Fruit fly (Drosophila melanogaster): ENCODE data around the gene CG13907.

The CG13907 gene

DNA sequence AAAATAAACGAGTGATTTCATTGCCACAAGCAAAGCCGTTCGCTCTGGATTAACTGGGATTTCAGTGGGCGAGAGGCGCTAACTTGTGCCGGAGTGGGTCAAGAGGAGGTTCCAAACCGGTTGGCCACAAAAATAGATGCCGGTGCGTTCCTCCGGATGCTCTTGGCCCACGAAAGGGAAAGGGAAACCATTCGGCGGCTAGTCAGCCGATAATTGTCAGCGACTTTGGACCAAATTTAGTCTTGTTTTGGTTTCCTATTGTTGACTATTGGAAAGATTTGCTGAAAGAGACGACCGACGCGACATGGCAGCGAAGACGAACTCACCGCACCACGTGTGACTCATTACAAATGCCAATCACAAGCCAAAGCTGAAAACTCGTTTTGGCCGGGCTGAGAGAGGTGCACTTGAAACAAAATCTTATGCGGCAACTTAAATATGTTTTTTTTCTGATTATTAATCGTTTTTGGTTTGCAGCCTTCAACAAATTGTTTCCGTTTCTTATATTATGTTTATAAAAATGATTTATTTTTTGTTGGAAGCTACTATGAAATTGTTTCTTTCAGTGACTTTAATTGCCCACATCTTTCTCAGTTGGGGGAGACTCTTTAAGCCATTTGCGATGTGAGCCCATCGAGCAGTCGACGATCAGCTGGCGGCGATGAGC, 13.6 kb upstream of the CG13907 start, which contains the start of gene CG34056 (continued):
- peak; percentile 89 for TF ChIP-seq pum (GFP tag; optimal IDR thresholded peaks at IDR 0.05)
- peak; percentile 20 for TF ChIP-seq CG10543 (GFP tag; optimal IDR thresholded peaks at IDR 0.05)
- no peak for TF ChIP-seq hbn (GFP tag; IDR thresholded peaks at IDR 0.05; ENCODE audit: partially characterized antibody)
- peak; percentile 47 for TF ChIP-seq wek (GFP tag; optimal IDR thresholded peaks at IDR 0.05)
- peak; percentile 39 for TF ChIP-seq CG7786 (GFP tag; optimal IDR thresholded peaks at IDR 0.05)
- peak; percentile 93 for TF ChIP-seq Mrtf (GFP tag; IDR thresholded peaks at IDR 0.05)
- TF ChIP-seq CG7987 (GFP tag; optimal IDR thresholded peaks at IDR 0.05): peak; percentile 58
- peak; percentile 95 for TF ChIP-seq H15 (GFP tag; IDR thresholded peaks at IDR 0.05)
- TF ChIP-seq Bdp1 (GFP tag; optimal IDR thresholded peaks at IDR 0.05): peak; percentile 55
- no peak for TF ChIP-seq mld (GFP tag; IDR thresholded peaks at IDR 0.05; ENCODE audit: partially characterized antibody)
- TF ChIP-seq CG17612 (GFP tag; IDR thresholded peaks at IDR 0.05): peak; percentile 86
- TF ChIP-seq CG11696 (GFP tag; IDR thresholded peaks at IDR 0.05): peak; percentile 85
- TF ChIP-seq GATAe (GFP tag; conservative IDR thresholded peaks at IDR 0.05): peak; percentile 83
- no peak for TF ChIP-seq eve (GFP tag; optimal IDR thresholded peaks at IDR 0.05)
- peak; percentile 89 for TF ChIP-seq CG12299 (tag; optimal IDR thresholded peaks at IDR 0.05)
- TF ChIP-seq CG6791 (GFP tag; IDR thresholded peaks at IDR 0.05; ENCODE audit: partially characterized antibody): no peak
- peak; percentile 80 for TF ChIP-seq fd64A (GFP tag; optimal IDR thresholded peaks at IDR 0.05)
- peak; percentile 53 for TF ChIP-seq jing (GFP tag; optimal IDR thresholded peaks at IDR 0.05)
- TF ChIP-seq dati (GFP tag; IDR thresholded peaks at IDR 0.05): peak; percentile 86
- TF ChIP-seq CG10565 (GFP tag; optimal IDR thresholded peaks at IDR 0.05): peak; percentile 58
- peak; percentile 94 for TF ChIP-seq CG7839 (tag; optimal IDR thresholded peaks at IDR 0.05)
- TF ChIP-seq CG34422 (GFP tag; IDR thresholded peaks at IDR 0.05): peak; percentile 94
- no peak for TF ChIP-seq Tbp (GFP tag; optimal IDR thresholded peaks at IDR 0.05)
- peak; percentile 76 for TF ChIP-seq odd (GFP tag; optimal IDR thresholded peaks at IDR 0.05)
- TF ChIP-seq pho (GFP tag; optimal IDR thresholded peaks at IDR 0.05): peak; percentile 58
- TF ChIP-seq CG15601 (tag; optimal IDR thresholded peaks at IDR 0.05): peak; percentile 75
- peak; percentile 74 for TF ChIP-seq Bteb2 (GFP tag; optimal IDR thresholded peaks at IDR 0.05)
- peak; percentile 35 for TF ChIP-seq CG8089 (GFP tag; optimal IDR thresholded peaks at IDR 0.05)
- TF ChIP-seq CG2889 (GFP tag; IDR thresholded peaks at IDR 0.05): peak; percentile 82; the same call in 2 of the 3 replicates
- TF ChIP-seq Blimp-1 (GFP tag; optimal IDR thresholded peaks at IDR 0.05): peak; percentile 91
- TF ChIP-seq otp (GFP tag; IDR thresholded peaks at IDR 0.05): peak; percentile 90
- TF ChIP-seq fu2 (GFP tag; optimal IDR thresholded peaks at IDR 0.05): peak; percentile 10
- peak; percentile 76 for TF ChIP-seq bab2 (GFP tag; optimal IDR thresholded peaks at IDR 0.05)
- peak; percentile 83 for TF ChIP-seq Ssrp (tag; optimal IDR thresholded peaks at IDR 0.05)
- peak; percentile 88 for TF ChIP-seq zen (tag; optimal IDR thresholded peaks at IDR 0.05)
- peak; percentile 91 for TF ChIP-seq Six4 (GFP tag; optimal IDR thresholded peaks at IDR 0.05)
- TF ChIP-seq CG4404 (GFP tag; IDR thresholded peaks at IDR 0.05): peak; percentile 87
- peak; percentile 85 for TF ChIP-seq grau (tag; optimal IDR thresholded peaks at IDR 0.05)
- peak; percentile 85 for TF ChIP-seq Hmr (GFP tag; optimal IDR thresholded peaks at IDR 0.05)
- peak; percentile 60; the same call in 1 of the 2 replicates for TF ChIP-seq CG10321 (GFP tag; IDR thresholded peaks at IDR 0.05)
- peak; percentile 92 for TF ChIP-seq BtbVII (GFP tag; optimal IDR thresholded peaks at IDR 0.05)
- TF ChIP-seq CG6813 (GFP tag; optimal IDR thresholded peaks at IDR 0.05): peak; percentile 90
- TF ChIP-seq CG17802 (tag; optimal IDR thresholded peaks at IDR 0.05): peak; percentile 66
- TF ChIP-seq lmd (GFP tag; IDR thresholded peaks at IDR 0.05): peak; percentile 95
- peak; percentile 49 for TF ChIP-seq Sry-β (GFP tag; optimal IDR thresholded peaks at IDR 0.05)
- TF ChIP-seq crp (GFP tag; optimal IDR thresholded peaks at IDR 0.05): peak in 1 of 2 experiments; percentile 48
- TF ChIP-seq en (GFP tag; optimal IDR thresholded peaks at IDR 0.05): peak; percentile 54
- TF ChIP-seq CG12391 (tag; optimal IDR thresholded peaks at IDR 0.05): peak; percentile 88
- peak; percentile 63 for TF ChIP-seq gcm2 (GFP tag; optimal IDR thresholded peaks at IDR 0.05)
